Worm (Caenorhabditis elegans): Measurements from ENCODE around the gene C17C3.1.

ce11 chrII:5533642-5534041, 36.7 kb upstream of the C17C3.1 start, which contains the start of gene hlh-26:
- TF ChIP-seq unc-62 (GFP tag; optimal IDR thresholded peaks at IDR 0.05) (no peak), lsy-2 (tag; optimal IDR thresholded peaks at IDR 0.05) (no peak), ham-2 (GFP tag; optimal IDR thresholded peaks at IDR 0.05) (no peak), lin-13 (tag; optimal IDR thresholded peaks at IDR 0.05) (no peak), ztf-11 (tag; optimal IDR thresholded peaks at IDR 0.05) (no peak), zip-8 (tag; optimal IDR thresholded peaks at IDR 0.05) (no peak), nhr-12 (tag; optimal IDR thresholded peaks at IDR 0.05) (no peak), elt-3 (tag; optimal IDR thresholded peaks at IDR 0.05) (no peak), cnd-1 (tag; optimal IDR thresholded peaks at IDR 0.05) (no peak), sem-2 (GFP tag; optimal IDR thresholded peaks at IDR 0.05) (no peak), nhr-76 (tag; optimal IDR thresholded peaks at IDR 0.05) (no peak), pha-4 (tag; optimal IDR thresholded peaks at IDR 0.05) (no peak), unc-39 (tag; optimal IDR thresholded peaks at IDR 0.05) (no peak), mep-1 (tag; optimal IDR thresholded peaks at IDR 0.05) (no peak)

All from whole organism, mixed stage, embryonic.